Worm (Caenorhabditis elegans): ENCODE measurements around the gene ape-1.

Gene ape-1

ce11 chrV:11675638-11676037 is at the start of gene ape-1:
ape-1 (plus strand) TSS chrV:11675938.
- TF ChIP-seq unc-62 (GFP tag; optimal IDR thresholded peaks at IDR 0.05), result no peak

ce11 chrV:11627837-11628236 is 47.9 kb upstream of the ape-1 start:
- TF ChIP-seq unc-62 (GFP tag; optimal IDR thresholded peaks at IDR 0.05), result no peak

ce11 chrV:11629222-11630026 is 46.3 kb upstream of the ape-1 start, which contains the start of gene F35B12.10:
F35B12.10 (minus strand) TSS chrV:11629272.
- no peak for TF ChIP-seq unc-62 (GFP tag; optimal IDR thresholded peaks at IDR 0.05)

ce11 chrV:11631128-11631527 is 44.6 kb upstream of the ape-1 start:
- TF ChIP-seq unc-62 (GFP tag; optimal IDR thresholded peaks at IDR 0.05), result no peak

ce11 chrV:11635587-11635986 is 40.2 kb upstream of the ape-1 start:
- TF ChIP-seq unc-62 (GFP tag; optimal IDR thresholded peaks at IDR 0.05), result no peak

ce11 chrV:11637191-11637590 is 38.5 kb upstream of the ape-1 start, which contains the start of gene sipa-1:
sipa-1 (minus strand) TSS chrV:11637291.
- no peak for TF ChIP-seq unc-62 (GFP tag; optimal IDR thresholded peaks at IDR 0.05)

- no peak for TF ChIP-seq unc-62 (GFP tag; optimal IDR thresholded peaks at IDR 0.05)
Observed at ce11 chrV:11638634-11639117, 37.1 kb upstream of the ape-1 start.

- TF ChIP-seq unc-62 (GFP tag; optimal IDR thresholded peaks at IDR 0.05), result no peak
Observed at ce11 chrV:11641298-11641787, 34.4 kb upstream of the ape-1 start.

ce11 chrV:11644166-11644565 is 31.6 kb upstream of the ape-1 start, which contains the start of gene bir-1:
bir-1 (plus strand) TSS chrV:11644477.
- TF ChIP-seq unc-62 (GFP tag; optimal IDR thresholded peaks at IDR 0.05), result no peak

- no peak for TF ChIP-seq unc-62 (GFP tag; optimal IDR thresholded peaks at IDR 0.05)
Observed at ce11 chrV:11645244-11645643, 30.5 kb upstream of the ape-1 start, which contains the start of gene skp-1. skp-1 (plus strand) TSS chrV:11645481.

ce11 chrV:11647821-11648220 is 27.9 kb upstream of the ape-1 start:
- TF ChIP-seq unc-62 (GFP tag; optimal IDR thresholded peaks at IDR 0.05), result no peak

ce11 chrV:11648435-11648834 is 27.3 kb upstream of the ape-1 start:
- no peak for TF ChIP-seq unc-62 (GFP tag; optimal IDR thresholded peaks at IDR 0.05)

- TF ChIP-seq unc-62 (GFP tag; optimal IDR thresholded peaks at IDR 0.05), result no peak
Observed at ce11 chrV:11649254-11649653, 26.5 kb upstream of the ape-1 start.

- TF ChIP-seq unc-62 (GFP tag; optimal IDR thresholded peaks at IDR 0.05), result no peak
Observed at ce11 chrV:11650720-11651119, 25.0 kb upstream of the ape-1 start, which contains the start of gene zip-10. zip-10 (minus strand) TSS chrV:11650762.

ce11 chrV:11653095-11653494 is 22.6 kb upstream of the ape-1 start:
- TF ChIP-seq unc-62 (GFP tag; optimal IDR thresholded peaks at IDR 0.05), result no peak

ce11 chrV:11656469-11656868 is 19.3 kb upstream of the ape-1 start:
- TF ChIP-seq unc-62 (GFP tag; optimal IDR thresholded peaks at IDR 0.05), result no peak

ce11 chrV:11660566-11660965 is 15.2 kb upstream of the ape-1 start:
- TF ChIP-seq unc-62 (GFP tag; optimal IDR thresholded peaks at IDR 0.05), result no peak

Measured in whole organism, dauer.